Fruit fly (Drosophila melanogaster) whole organism, adult: ENCODE results near the gene CG31769.

Source experiments
- CG1620 ChIP-seq: fragments of 200-800 bp; sonication (Bioruptor generic); optimal IDR thresholded peaks from 2 replicates; lab custom pipeline; 2016; ENCODE audit warnings: missing biosample characterization, missing genetic modification characterization
- Crg-1 ChIP-seq: fragments of 200-800 bp; sonication (Bioruptor generic); optimal IDR thresholded peaks from 2 replicates; lab custom pipeline; 2016; ENCODE audit warnings: missing biosample characterization, missing genetic modification characterization
- cic ChIP-seq: fragments of 200-800 bp; sonication (Bioruptor generic); optimal IDR thresholded peaks from 2 replicates; lab custom pipeline; 2017; ENCODE audit warnings: missing biosample characterization, mild to moderate bottlenecking, missing genetic modification characterization, moderate library complexity
- ovo ChIP-seq: fragments of 200-800 bp; sonication (Bioruptor generic); optimal IDR thresholded peaks from 2 replicates; lab custom pipeline; 2016; ENCODE audit warnings: missing biosample characterization, missing genetic modification characterization
- pad ChIP-seq: fragments of 200-800 bp; sonication (Bioruptor generic); optimal IDR thresholded peaks from 3 replicates; lab custom pipeline; 2017; ENCODE audit warnings: missing biosample characterization, missing genetic modification characterization, mild to moderate bottlenecking, moderate library complexity, missing genetic modification reagents
- toe ChIP-seq: fragments of 200-800 bp; sonication (Bioruptor generic); optimal IDR thresholded peaks from 2 replicates; lab custom pipeline; 2016; ENCODE audit warnings: missing biosample characterization, missing genetic modification characterization

- TF ChIP-seq toe (GFP tag; lab: Kevin White, UChicago) (no peak), CG1620 (GFP tag; lab: Kevin White, UChicago) (no peak), pad (no peak), ovo (no peak), cic (no peak), Crg-1 (GFP tag; lab: Kevin White, UChicago) (no peak)
Observed at dm6 chr2L:14070154-14070553, 40.4 kb downstream of the CG31769 start.
